Fruit fly (Drosophila melanogaster): Measurements from ENCODE around the gene Mst87F.

Gene Mst87F

dm6 chr3R:13817480-13818305 lies 10.1 kb downstream of the Mst87F start (continued):
- TF ChIP-seq CrebB (tag; optimal IDR thresholded peaks at IDR 0.05): no peak
- TF ChIP-seq CG10979 (tag; optimal IDR thresholded peaks at IDR 0.05): peak; percentile 82
- peak; percentile 44; the same call in 2 of the 3 replicates for TF ChIP-seq H15 (GFP tag; IDR thresholded peaks at IDR 0.05)
- TF ChIP-seq gsb (GFP tag; IDR thresholded peaks at IDR 0.05): no peak
- peak; percentile 58 for TF ChIP-seq tin (GFP tag; optimal IDR thresholded peaks at IDR 0.05)
- TF ChIP-seq Bteb2 (GFP tag; optimal IDR thresholded peaks at IDR 0.05): no peak
- TF ChIP-seq fd64A (GFP tag; optimal IDR thresholded peaks at IDR 0.05): peak; percentile 16
- TF ChIP-seq eyg (GFP tag; optimal IDR thresholded peaks at IDR 0.05): no peak
- no peak for TF ChIP-seq trh (GFP tag; optimal IDR thresholded peaks at IDR 0.05)
- peak; percentile 23 for TF ChIP-seq zf30C (GFP tag; optimal IDR thresholded peaks at IDR 0.05)
- TF ChIP-seq kah (GFP tag; optimal IDR thresholded peaks at IDR 0.05): peak; percentile 9
- TF ChIP-seq Taf1 (GFP tag; IDR thresholded peaks at IDR 0.05): no peak
- TF ChIP-seq pnt (GFP tag; optimal IDR thresholded peaks at IDR 0.05): peak; percentile 56
- TF ChIP-seq NfI (GFP tag; optimal IDR thresholded peaks at IDR 0.05): peak; percentile 50
- TF ChIP-seq CG15514 (GFP tag; optimal IDR thresholded peaks at IDR 0.05): no peak
- no peak for TF ChIP-seq Dip3 (GFP tag; optimal IDR thresholded peaks at IDR 0.05)
- TF ChIP-seq CG3995 (GFP tag; optimal IDR thresholded peaks at IDR 0.05): peak; percentile 0
- TF ChIP-seq Six4 (GFP tag; optimal IDR thresholded peaks at IDR 0.05): peak; percentile 36
- TF ChIP-seq tna (GFP tag; IDR thresholded peaks at IDR 0.05; ENCODE audit: partially characterized antibody): no peak
- peak; percentile 42 for TF ChIP-seq nerfin-1 (tag; optimal IDR thresholded peaks at IDR 0.05)
- TF ChIP-seq cato (GFP tag; optimal IDR thresholded peaks at IDR 0.05; ENCODE audit: borderline replicate concordance): peak; percentile 18
- TF ChIP-seq GATAe (GFP tag; conservative IDR thresholded peaks at IDR 0.05): no peak
- TF ChIP-seq CG15073 (GFP tag; optimal IDR thresholded peaks at IDR 0.05): no peak
- peak; percentile 84 for TF ChIP-seq Oli (tag; optimal IDR thresholded peaks at IDR 0.05)
- no peak for TF ChIP-seq jigr1 (GFP tag; IDR thresholded peaks at IDR 0.05)
- peak; percentile 81 for TF ChIP-seq CoRest (tag; optimal IDR thresholded peaks at IDR 0.05)
- TF ChIP-seq CG13775 (GFP tag; optimal IDR thresholded peaks at IDR 0.05): peak; percentile 24
- no peak for TF ChIP-seq ham (GFP tag; IDR thresholded peaks at IDR 0.05)
- TF ChIP-seq sqz (GFP tag; optimal IDR thresholded peaks at IDR 0.05): peak; percentile 33
- no peak for TF ChIP-seq CG1647 (GFP tag; optimal IDR thresholded peaks at IDR 0.05)
- no peak for TF ChIP-seq Doc2 (GFP tag; IDR thresholded peaks at IDR 0.05)
- TF ChIP-seq ken (GFP tag; IDR thresholded peaks at IDR 0.05): peak; percentile 62; the same call in 2 of the 3 replicates
- peak; percentile 8; the same call in 1 of the 2 replicates for TF ChIP-seq E2f2 (GFP tag; IDR thresholded peaks at IDR 0.05)
- TF ChIP-seq CG4854 (GFP tag; optimal IDR thresholded peaks at IDR 0.05): peak; percentile 44
- TF ChIP-seq pzg (GFP tag; optimal IDR thresholded peaks at IDR 0.05): no peak
- TF ChIP-seq lbe (GFP tag; optimal IDR thresholded peaks at IDR 0.05): no peak
- TF ChIP-seq CG2875 (GFP tag; optimal IDR thresholded peaks at IDR 0.05): peak; percentile 63
- no peak for TF ChIP-seq h (optimal IDR thresholded peaks at IDR 0.05)
- TF ChIP-seq CG18011 (GFP tag; optimal IDR thresholded peaks at IDR 0.05): no peak
- no peak for TF ChIP-seq CG6813 (GFP tag; optimal IDR thresholded peaks at IDR 0.05)
- TF ChIP-seq Optix (GFP tag; IDR thresholded peaks at IDR 0.05): peak; percentile 50; the same call in 1 of the 3 replicates
- no peak for TF ChIP-seq CG17612 (GFP tag; IDR thresholded peaks at IDR 0.05)
- no peak for TF ChIP-seq Elba2 (GFP tag; optimal IDR thresholded peaks at IDR 0.05)
- no peak for TF ChIP-seq luna (GFP tag; optimal IDR thresholded peaks at IDR 0.05)
- TF ChIP-seq CG10267 (tag; optimal IDR thresholded peaks at IDR 0.05): peak; percentile 61
- no peak for TF ChIP-seq fru (optimal IDR thresholded peaks at IDR 0.05)
- peak; percentile 77 for TF ChIP-seq Ptx1 (GFP tag; IDR thresholded peaks at IDR 0.05)
- no peak for TF ChIP-seq chn (GFP tag; optimal IDR thresholded peaks at IDR 0.05)
- TF ChIP-seq org-1 (GFP tag; optimal IDR thresholded peaks at IDR 0.05): peak; percentile 62
- no peak for TF ChIP-seq abd-A (tag; optimal IDR thresholded peaks at IDR 0.05)
